Fruit fly (Drosophila melanogaster) whole organism, embryonic: ENCODE data around the gene DIP-alpha.
A peak's percentile ranks its signal among the peaks of the same experiment; 100 is the strongest.

Experiments
- ATbp ChIP-seq: fragments of 200-800 bp; sonication (Bioruptor generic); optimal IDR thresholded peaks from 2 replicates; lab custom pipeline; 2017; ENCODE audit warnings: missing biosample characterization, mild to moderate bottlenecking, missing genetic modification characterization, missing genetic modification reagents
- Ada2b ChIP-seq: fragments of 200-800 bp; sonication (Bioruptor generic); IDR thresholded peaks from 2 replicates; pipeline ENCODE4 v1.3.6; 2022; ENCODE audit warnings: missing biosample characterization, missing genetic modification characterization
- Bdp1 ChIP-seq: fragments of 200-800 bp; sonication (Bioruptor generic); optimal IDR thresholded peaks from 3 replicates; lab custom pipeline; 2016; ENCODE audit warnings: missing biosample characterization, missing genetic modification characterization
- BtbVII ChIP-seq: fragments of 200-800 bp; sonication (Bioruptor generic); optimal IDR thresholded peaks from 3 replicates; lab custom pipeline; 2017; ENCODE audit warnings: missing biosample characterization, mild to moderate bottlenecking, missing genetic modification characterization
- CG10147 ChIP-seq: fragments of 200-800 bp; sonication (Bioruptor generic); optimal IDR thresholded peaks from 2 replicates; lab custom pipeline; 2019; ENCODE audit warnings: missing biosample characterization, mild to moderate bottlenecking, missing genetic modification characterization, moderate library complexity
- CG11456 ChIP-seq: fragments of 200-800 bp; sonication (Bioruptor generic); IDR thresholded peaks from 3 replicates; pipeline ENCODE4 v1.3.6; 2022; ENCODE audit warnings: missing biosample characterization, missing genetic modification characterization
- CG11723 ChIP-seq: fragments of 200-800 bp; sonication (Bioruptor generic); optimal IDR thresholded peaks from 2 replicates; lab custom pipeline; 2017; ENCODE audit warnings: missing biosample characterization, mild to moderate bottlenecking, missing genetic modification characterization
- CG14050 ChIP-seq: fragments of 200-800 bp; sonication (Bioruptor generic); IDR thresholded peaks from 3 replicates; pipeline ENCODE4 v1.3.6; 2022; ENCODE audit warnings: missing biosample characterization, missing genetic modification characterization
- CG15269 ChIP-seq: fragments of 200-800 bp; sonication (Bioruptor generic); optimal IDR thresholded peaks from 2 replicates; lab custom pipeline; 2018; ENCODE audit warnings: missing biosample characterization, mild to moderate bottlenecking, missing genetic modification characterization, moderate library complexity
- CG17361 ChIP-seq: fragments of 200-800 bp; sonication (Bioruptor generic); IDR thresholded peaks from 3 replicates; pipeline ENCODE4 v1.3.6; 2022; ENCODE audit warnings: missing biosample characterization, missing genetic modification characterization
- CG2129 ChIP-seq: fragments of 200-800 bp; sonication (Bioruptor generic); IDR thresholded peaks from 2 replicates; pipeline ENCODE4 v1.3.6; 2022; ENCODE audit warnings: missing biosample characterization, missing genetic modification characterization; ENCODE audit not compliant: partially characterized antibody
- CG4328 ChIP-seq: fragments of 200-800 bp; sonication (Bioruptor generic); optimal IDR thresholded peaks from 3 replicates; lab custom pipeline; 2017; ENCODE audit warnings: missing biosample characterization, missing genetic modification reagents, missing genetic modification characterization
- CG4360 ChIP-seq: fragments of 200-800 bp; sonication (Bioruptor generic); IDR thresholded peaks from 2 replicates; pipeline ENCODE4 v1.3.6; 2022; ENCODE audit warnings: missing biosample characterization, missing genetic modification characterization
- CG43689 ChIP-seq: fragments of 200-800 bp; sonication (Bioruptor generic); IDR thresholded peaks from 2 replicates; pipeline ENCODE4 v1.3.6; 2022; ENCODE audit warnings: missing biosample characterization, missing genetic modification characterization
- CG7928 ChIP-seq: fragments of 200-800 bp; sonication (Bioruptor generic); optimal IDR thresholded peaks from 2 replicates; lab custom pipeline; 2017; ENCODE audit warnings: missing biosample characterization, mild to moderate bottlenecking, missing genetic modification characterization
- CG8290 ChIP-seq, 3 experiments: fragments of 200-800 bp; sonication (Bioruptor generic); optimal IDR thresholded peaks; 2 replicates each; lab custom pipeline; 2016 to 2019; ENCODE audit warnings: missing biosample characterization in 3 of 3, missing genetic modification characterization in 3 of 3, mild to moderate bottlenecking in 2 of 3, moderate library complexity in 1 of 3
- CG8359 ChIP-seq: fragments of 200-800 bp; sonication (Bioruptor generic); optimal IDR thresholded peaks from 2 replicates; lab custom pipeline; 2017; ENCODE audit warnings: missing biosample characterization, mild to moderate bottlenecking, missing genetic modification characterization, borderline replicate concordance
- Chrac-16 ChIP-seq: fragments of 200-800 bp; sonication (Bioruptor generic); optimal IDR thresholded peaks from 3 replicates; lab custom pipeline; 2016; ENCODE audit warnings: missing biosample characterization, missing genetic modification characterization
- H2.0 ChIP-seq: fragments of 200-800 bp; sonication (Bioruptor generic); IDR thresholded peaks from 2 replicates; pipeline ENCODE4 v1.3.6; 2022; ENCODE audit warnings: missing biosample characterization, missing genetic modification characterization
- Hand ChIP-seq: fragments of 200-800 bp; sonication (Bioruptor generic); optimal IDR thresholded peaks from 2 replicates; lab custom pipeline; 2017; ENCODE audit warnings: mild to moderate bottlenecking, missing biosample characterization, missing genetic modification reagents, missing genetic modification characterization
- HmgD ChIP-seq: fragments of 200-800 bp; sonication (Bioruptor generic); optimal IDR thresholded peaks from 3 replicates; lab custom pipeline; 2016; ENCODE audit warnings: missing biosample characterization, missing genetic modification characterization
- Hmx ChIP-seq: fragments of 200-800 bp; sonication (Bioruptor generic); optimal IDR thresholded peaks from 2 replicates; lab custom pipeline; 2016; ENCODE audit warnings: missing biosample characterization, missing genetic modification characterization
- Hsf ChIP-seq: fragments of 200-800 bp; sonication (Bioruptor generic); optimal IDR thresholded peaks from 3 replicates; lab custom pipeline; 2016; ENCODE audit warnings: missing biosample characterization, missing genetic modification characterization
- MTF-1 ChIP-seq: fragments of 200-800 bp; sonication (Bioruptor generic); optimal IDR thresholded peaks from 2 replicates; lab custom pipeline; 2018; ENCODE audit warnings: missing biosample characterization, mild to moderate bottlenecking, missing genetic modification characterization, borderline replicate concordance
- Mes4 ChIP-seq: fragments of 200-800 bp; sonication (Bioruptor generic); optimal IDR thresholded peaks from 2 replicates; lab custom pipeline; 2016; ENCODE audit warnings: missing biosample characterization, missing genetic modification characterization
- Oaz ChIP-seq: fragments of 200-800 bp; sonication (Bioruptor generic); IDR thresholded peaks from 2 replicates; pipeline ENCODE4 v1.3.6; 2022; ENCODE audit warnings: missing biosample characterization, missing genetic modification characterization
- Oli ChIP-seq: fragments of 200-800 bp; sonication (Bioruptor generic); optimal IDR thresholded peaks from 2 replicates; lab custom pipeline; 2018; ENCODE audit warnings: missing biosample characterization, mild to moderate bottlenecking, missing genetic modification characterization, moderate library complexity
- Sry-δ ChIP-seq: fragments of 200-800 bp; sonication (Bioruptor generic); optimal IDR thresholded peaks from 2 replicates; lab custom pipeline; 2016; ENCODE audit warnings: missing biosample characterization, missing genetic modification characterization
- Trl ChIP-seq, 3 experiments: fragments of >200 bp in 2 of 3; fragments of 200-800 bp in 1 of 3; sonication (Bioruptor generic) in 1 of 3; optimal IDR thresholded peaks; 2 replicates in 1 of 3; 3 replicates in 2 of 3; lab custom pipeline; 2016 to 2017; ENCODE audit warnings: missing biosample characterization in 1 of 3, missing genetic modification characterization in 1 of 3
- Xrp1 ChIP-seq: fragments of 200-800 bp; sonication (Bioruptor generic); IDR thresholded peaks from 2 replicates; pipeline ENCODE4 v1.3.6; 2022; ENCODE audit warnings: missing biosample characterization, missing genetic modification characterization
- ato ChIP-seq: fragments of 200-800 bp; sonication (Bioruptor generic); IDR thresholded peaks from 2 replicates; pipeline ENCODE4 v1.3.6; 2022; ENCODE audit warnings: missing biosample characterization, missing genetic modification characterization; ENCODE audit not compliant: partially characterized antibody
- bab2 ChIP-seq: fragments of 200-800 bp; sonication (Bioruptor generic); optimal IDR thresholded peaks from 2 replicates; lab custom pipeline; 2016; ENCODE audit warnings: missing biosample characterization, missing genetic modification characterization
- bbx ChIP-seq: fragments of 200-800 bp; sonication (Bioruptor generic); IDR thresholded peaks from 2 replicates; pipeline ENCODE4 v1.3.6; 2022; ENCODE audit warnings: missing biosample characterization, missing genetic modification characterization; ENCODE audit not compliant: partially characterized antibody
- chinmo ChIP-seq: fragments of 200-800 bp; sonication (Bioruptor generic); IDR thresholded peaks from 4 replicates; pipeline ENCODE4 v1.3.6; 2022; ENCODE audit warnings: missing biosample characterization, missing genetic modification characterization; ENCODE audit not compliant: partially characterized antibody
- ewg ChIP-seq: fragments of 200-800 bp; sonication (Bioruptor generic); optimal IDR thresholded peaks from 3 replicates; lab custom pipeline; 2017; ENCODE audit warnings: mild to moderate bottlenecking, missing biosample characterization, missing genetic modification reagents, missing genetic modification characterization
- fru ChIP-seq: fragments of >200 bp; optimal IDR thresholded peaks from 2 replicates; lab custom pipeline; 2017
- gfzf ChIP-seq: fragments of 200-800 bp; sonication (Bioruptor generic); optimal IDR thresholded peaks from 2 replicates; lab custom pipeline; 2016; ENCODE audit warnings: missing biosample characterization, mild to moderate bottlenecking, missing genetic modification characterization, moderate library complexity
- hth ChIP-seq: fragments of >200 bp; optimal IDR thresholded peaks from 2 replicates; lab custom pipeline; 2017; ENCODE audit warnings: inconsistent platforms
- lbe ChIP-seq: fragments of 200-800 bp; sonication (Bioruptor generic); optimal IDR thresholded peaks from 2 replicates; lab custom pipeline; 2016; ENCODE audit warnings: missing biosample characterization, mild to moderate bottlenecking, missing genetic modification characterization
- mam ChIP-seq: fragments of 200-800 bp; sonication (Bioruptor generic); optimal IDR thresholded peaks from 3 replicates; lab custom pipeline; 2016; ENCODE audit warnings: missing biosample characterization, missing genetic modification characterization
- nmo ChIP-seq: fragments of 200-800 bp; sonication (Bioruptor generic); optimal IDR thresholded peaks from 2 replicates; lab custom pipeline; 2018; ENCODE audit warnings: missing biosample characterization, mild to moderate bottlenecking, missing genetic modification characterization, moderate library complexity
- pb ChIP-seq: fragments of 200-800 bp; sonication (Bioruptor generic); optimal IDR thresholded peaks from 3 replicates; lab custom pipeline; 2016; ENCODE audit warnings: missing biosample characterization, missing genetic modification characterization
- pho ChIP-seq: fragments of 200-800 bp; sonication (Bioruptor generic); optimal IDR thresholded peaks from 2 replicates; lab custom pipeline; 2016; ENCODE audit warnings: missing biosample characterization, missing genetic modification characterization
- sc ChIP-seq, 3 experiments: fragments of >200 bp in 2 of 3; fragments of 200-800 bp in 1 of 3; sonication (Bioruptor generic) in 1 of 3; optimal IDR thresholded peaks; 2 replicates in 2 of 3; 3 replicates in 1 of 3; lab custom pipeline; 2017; ENCODE audit warnings: mild to moderate bottlenecking in 1 of 3, missing biosample characterization in 1 of 3, missing genetic modification characterization in 1 of 3, missing genetic modification reagents in 1 of 3
- seq ChIP-seq: fragments of 200-800 bp; sonication (Bioruptor generic); IDR thresholded peaks from 2 replicates; pipeline ENCODE4 v1.3.6; 2022; ENCODE audit warnings: missing biosample characterization, missing genetic modification characterization
- slp2 ChIP-seq: fragments of 200-800 bp; sonication (Bioruptor generic); optimal IDR thresholded peaks from 2 replicates; lab custom pipeline; 2016; ENCODE audit warnings: missing biosample characterization, missing genetic modification characterization
- tgo ChIP-seq: fragments of 200-800 bp; sonication (Bioruptor generic); IDR thresholded peaks from 3 replicates; pipeline ENCODE4 v1.3.6; 2022; ENCODE audit warnings: missing biosample characterization, missing genetic modification characterization
- trem ChIP-seq: fragments of 200-800 bp; optimal IDR thresholded peaks from 3 replicates; lab custom pipeline; 2019; ENCODE audit warnings: missing biosample characterization, mild to moderate bottlenecking, missing genetic modification characterization, moderate library complexity
- trh ChIP-seq: fragments of 200-800 bp; sonication (Bioruptor generic); optimal IDR thresholded peaks from 2 replicates; lab custom pipeline; 2016; ENCODE audit warnings: missing biosample characterization, missing genetic modification characterization
- tx ChIP-seq: fragments of 200-800 bp; sonication (Bioruptor generic); optimal IDR thresholded peaks from 2 replicates; lab custom pipeline; 2016; ENCODE audit warnings: missing biosample characterization, missing genetic modification characterization

Gene DIP-alpha

dm6 chrX:3476009-3476408 is 95.4 kb downstream of the DIP-alpha start (continued):
- TF ChIP-seq bbx (GFP tag; lab: Robert Waterston, UW) (no peak), tx (GFP tag; lab: Kevin White, UChicago) (no peak), MTF-1 (no peak), CG14050 (GFP tag; lab: Robert Waterston, UW) (peak; percentile 13; the same call in 1 of the 3 replicates), Bdp1 (GFP tag; lab: Kevin White, UChicago) (no peak), lbe (GFP tag; lab: Kevin White, UChicago) (no peak), CG10147 (no peak), CG11723 (GFP tag; lab: Kevin White, UChicago) (no peak), sc (optimal IDR thresholded peaks at IDR 0.05; lab: Kevin White, UChicago) (no peak), sc (GFP tag; optimal IDR thresholded peaks at IDR 0.05; lab: Kevin White, UChicago) (peak; percentile 50), Xrp1 (GFP tag; lab: Robert Waterston, UW) (peak; percentile 73), Oli (peak; percentile 40), slp2 (GFP tag; lab: Kevin White, UChicago) (peak; percentile 9), BtbVII (no peak), trem (tag; lab: Kevin White, UChicago) (peak; percentile 0), chinmo (GFP tag; lab: Robert Waterston, UW) (no peak), mam (GFP tag; lab: Kevin White, UChicago) (peak; percentile 7), tgo (GFP tag; lab: Robert Waterston, UW) (peak; percentile 47; the same call in 2 of the 3 replicates), Chrac-16 (GFP tag; lab: Kevin White, UChicago) (peak; percentile 31), Hsf (GFP tag; lab: Kevin White, UChicago) (peak; percentile 21), CG7928 (GFP tag; lab: Kevin White, UChicago) (no peak), gfzf (GFP tag; lab: Kevin White, UChicago) (no peak), bab2 (GFP tag; lab: Kevin White, UChicago) (peak; percentile 17), ato (GFP tag; lab: Robert Waterston, UW) (no peak), fru (lab: Kevin White, UChicago) (no peak), nmo (peak; percentile 43), HmgD (no peak), Mes4 (no peak), ATbp (GFP tag; lab: Kevin White, UChicago) (peak; percentile 21), CG15269 (peak; percentile 39), CG17361 (GFP tag; lab: Robert Waterston, UW) (peak; percentile 63), pb (no peak), CG4328 (no peak), CG43689 (no peak), CG11456 (GFP tag; lab: Robert Waterston, UW) (no peak), hth (no peak), ewg (GFP tag; lab: Kevin White, UChicago) (peak; percentile 36), Oaz (GFP tag; lab: Robert Waterston, UW) (no peak), pho (GFP tag; lab: Kevin White, UChicago) (no peak), CG4360 (GFP tag; lab: Robert Waterston, UW) (no peak), seq (GFP tag; lab: Robert Waterston, UW) (no peak), Hmx (no peak), Sry-δ (GFP tag; lab: Kevin White, UChicago) (no peak), CG2129 (no peak), Hand (no peak), Ada2b (GFP tag; lab: Robert Waterston, UW) (peak; percentile 47), CG8290 (GFP tag; optimal IDR thresholded peaks at IDR 0.05; lab: Kevin White, UChicago) (no peak), CG8290 (tag; optimal IDR thresholded peaks at IDR 0.05; lab: Kevin White, UChicago) (peak in 1 of 2 experiments; percentile 11), Trl (optimal IDR thresholded peaks at IDR 0.05; lab: Kevin White, UChicago) (no peak), Trl (GFP tag; optimal IDR thresholded peaks at IDR 0.05; lab: Kevin White, UChicago) (no peak), CG8359 (GFP tag; lab: Kevin White, UChicago) (peak; percentile 4), H2.0 (GFP tag; lab: Robert Waterston, UW) (peak; percentile 35; the same call in 1 of the 2 replicates), trh (GFP tag; lab: Kevin White, UChicago) (no peak)
